Fruit fly (Drosophila melanogaster): ENCODE results near the gene mah.

The mah gene

dm6 chr3R:24944920-24945853, 2.2 kb upstream of the mah start, which contains the start of the genes ssh and Nmnat (continued):
- TF ChIP-seq slou (GFP tag; optimal IDR thresholded peaks at IDR 0.05) (no peak), Dek (tag; optimal IDR thresholded peaks at IDR 0.05) (no peak), Hsf (GFP tag; optimal IDR thresholded peaks at IDR 0.05) (no peak), CG16779 (GFP tag; IDR thresholded peaks at IDR 0.05) (no peak), CG3163 (GFP tag; optimal IDR thresholded peaks at IDR 0.05) (peak; percentile 4), Ets97D (GFP tag; optimal IDR thresholded peaks at IDR 0.05) (peak; percentile 85), Neu2 (GFP tag; optimal IDR thresholded peaks at IDR 0.05; ENCODE audit: borderline replicate concordance) (no peak), lmd (GFP tag; IDR thresholded peaks at IDR 0.05) (no peak), zfh2 (GFP tag; optimal IDR thresholded peaks at IDR 0.05) (peak; percentile 42), luna (GFP tag; optimal IDR thresholded peaks at IDR 0.05) (peak; percentile 32), Dfd (GFP tag; optimal IDR thresholded peaks at IDR 0.05) (no peak), Bteb2 (GFP tag; optimal IDR thresholded peaks at IDR 0.05) (peak; percentile 24), CG4854 (GFP tag; optimal IDR thresholded peaks at IDR 0.05) (no peak), CG34422 (GFP tag; IDR thresholded peaks at IDR 0.05) (no peak), pan (optimal IDR thresholded peaks at IDR 0.05) (no peak), pan (GFP tag; optimal IDR thresholded peaks at IDR 0.05 in 1 of 2, IDR thresholded peaks at IDR 0.05 in 1 of 2) (no peak), CG1233 (GFP tag; optimal IDR thresholded peaks at IDR 0.05) (no peak), Ssrp (tag; optimal IDR thresholded peaks at IDR 0.05) (no peak), ab (GFP tag; optimal IDR thresholded peaks at IDR 0.05) (no peak), HmgZ (tag; optimal IDR thresholded peaks at IDR 0.05) (peak; percentile 67), CG9437 (GFP tag; optimal IDR thresholded peaks at IDR 0.05) (peak; percentile 21), sisA (GFP tag; IDR thresholded peaks at IDR 0.05) (no peak), CG6813 (GFP tag; optimal IDR thresholded peaks at IDR 0.05) (no peak), cwo (GFP tag; optimal IDR thresholded peaks at IDR 0.05) (no peak), en (GFP tag; optimal IDR thresholded peaks at IDR 0.05) (no peak), Pdp1 (GFP tag; optimal IDR thresholded peaks at IDR 0.05) (peak in 1 of 2 experiments; percentile 16), sob (GFP tag; IDR thresholded peaks at IDR 0.05) (peak; percentile 65), CG6175 (GFP tag; IDR thresholded peaks at IDR 0.05) (no peak), CG18619 (GFP tag; optimal IDR thresholded peaks at IDR 0.05) (peak; percentile 26), CG4328 (GFP tag; optimal IDR thresholded peaks at IDR 0.05) (no peak), Oli (tag; optimal IDR thresholded peaks at IDR 0.05) (no peak), CG10209 (GFP tag; optimal IDR thresholded peaks at IDR 0.05) (peak; percentile 5), CG33557 (GFP tag; optimal IDR thresholded peaks at IDR 0.05) (peak; percentile 3), CG14014 (GFP tag; IDR thresholded peaks at IDR 0.05) (no peak), MBD-R2 (GFP tag; IDR thresholded peaks at IDR 0.05) (peak; percentile 92), CG18011 (GFP tag; optimal IDR thresholded peaks at IDR 0.05) (no peak), CG14050 (GFP tag; IDR thresholded peaks at IDR 0.05) (no peak), CG12391 (tag; optimal IDR thresholded peaks at IDR 0.05) (peak; percentile 49), Xrp1 (GFP tag; IDR thresholded peaks at IDR 0.05) (peak; percentile 45; the same call in 1 of the 2 replicates), Scr (GFP tag; IDR thresholded peaks at IDR 0.05; ENCODE audit: partially characterized antibody) (peak; percentile 94), Chrac-16 (GFP tag; optimal IDR thresholded peaks at IDR 0.05) (peak; percentile 39), CG16813 (GFP tag; IDR thresholded peaks at IDR 0.05; ENCODE audit: partially characterized antibody) (peak; percentile 94), CG12236 (GFP tag; optimal IDR thresholded peaks at IDR 0.05) (no peak), sr (GFP tag; IDR thresholded peaks at IDR 0.05) (no peak), lilli (GFP tag; optimal IDR thresholded peaks at IDR 0.05) (peak; percentile 57), jumu (GFP tag; optimal IDR thresholded peaks at IDR 0.05) (peak; percentile 52), mam (GFP tag; optimal IDR thresholded peaks at IDR 0.05) (peak; percentile 37), CG9817 (tag; optimal IDR thresholded peaks at IDR 0.05) (peak; percentile 37), Lpt (GFP tag; optimal IDR thresholded peaks at IDR 0.05) (no peak)

Measured in whole organism, embryonic.